Fruit fly (Drosophila melanogaster): ENCODE measurements around the gene CG31776.

- TF ChIP-seq usp (GFP tag; optimal IDR thresholded peaks at IDR 0.05) (no peak), psq (optimal IDR thresholded peaks at IDR 0.05) (no peak), pan (optimal IDR thresholded peaks at IDR 0.05) (no peak)
Measured at dm6 chr2L:3461760-3462159, 8.2 kb upstream of the CG31776 start, which contains the start of gene CG3246.

Data from whole organism.